Worm (Caenorhabditis elegans) whole organism, L3 larva: ENCODE data around the gene sdz-13.

Experiments used
- R02D3.7 ChIP-seq: fragments of 150-350 bp; optimal IDR thresholded peaks from 2 replicates; lab custom pipeline; 2014; ENCODE audit warnings: missing biosample characterization, missing genetic modification characterization
- ZK546.5 ChIP-seq: sonication (generic microtip); optimal IDR thresholded peaks from 2 replicates; lab custom pipeline; 2017; ENCODE audit warnings: missing biosample characterization, missing genetic modification characterization
- aly-2 ChIP-seq: fragments of 150-350 bp; optimal IDR thresholded peaks from 2 replicates; lab custom pipeline; 2014; ENCODE audit warnings: missing biosample characterization, missing genetic modification characterization
- ama-1 ChIP-seq: fragments of 150-350 bp; optimal IDR thresholded peaks from 2 replicates; lab custom pipeline; 2018
- ceh-28 ChIP-seq: fragments of 150-350 bp; optimal IDR thresholded peaks from 2 replicates; lab custom pipeline; 2014; ENCODE audit warnings: missing biosample characterization, missing genetic modification reagents, missing genetic modification characterization
- ceh-82 ChIP-seq: fragments of 150-350 bp; optimal IDR thresholded peaks from 2 replicates; lab custom pipeline; 2014; ENCODE audit warnings: missing biosample characterization, missing genetic modification characterization
- ceh-9 ChIP-seq: sonication (generic microtip); optimal IDR thresholded peaks from 2 replicates; lab custom pipeline; 2018; ENCODE audit warnings: missing biosample characterization, missing genetic modification characterization
- daf-12 ChIP-seq: fragments of 150-350 bp; optimal IDR thresholded peaks from 2 replicates; lab custom pipeline; 2014; ENCODE audit warnings: missing biosample characterization, missing genetic modification reagents, missing genetic modification characterization
- egl-27 ChIP-seq: sonication (generic microtip); optimal IDR thresholded peaks from 4 replicates; lab custom pipeline; 2017; ENCODE audit warnings: missing biosample characterization, missing genetic modification reagents, missing genetic modification characterization
- egl-5 ChIP-seq: fragments of 150-350 bp; optimal IDR thresholded peaks from 2 replicates; lab custom pipeline; 2017; ENCODE audit warnings: missing biosample characterization, missing genetic modification reagents, missing genetic modification characterization, inconsistent platforms
- elt-2 ChIP-seq: sonication (generic microtip); optimal IDR thresholded peaks from 2 replicates; lab custom pipeline; 2016; ENCODE audit warnings: missing genetic modification reagents, mild to moderate bottlenecking, missing genetic modification characterization, missing compliant biosample characterization
- elt-3 ChIP-seq, 3 experiments: fragments of 150-350 bp in 1 of 3; sonication (generic microtip) in 2 of 3; optimal IDR thresholded peaks; 2 replicates in 2 of 3; 4 replicates in 1 of 3; lab custom pipeline; 2014 to 2017; ENCODE audit warnings: missing biosample characterization in 3 of 3, missing genetic modification characterization in 3 of 3
- eor-1 ChIP-seq, 2 experiments: fragments of 150-350 bp; optimal IDR thresholded peaks; 2 replicates each; lab custom pipeline; 2014 to 2018; ENCODE audit warnings: missing biosample characterization in 2 of 2, missing genetic modification characterization in 2 of 2
- fkh-10 ChIP-seq: sonication (generic microtip); optimal IDR thresholded peaks from 2 replicates; lab custom pipeline; 2017; ENCODE audit warnings: missing biosample characterization, missing genetic modification reagents, missing genetic modification characterization
- fkh-2 ChIP-seq: fragments of 150-350 bp; optimal IDR thresholded peaks from 2 replicates; lab custom pipeline; 2014; ENCODE audit warnings: missing biosample characterization, missing genetic modification reagents, missing genetic modification characterization
- fos-1 ChIP-seq: fragments of 150-350 bp; optimal IDR thresholded peaks from 2 replicates; lab custom pipeline; 2014; ENCODE audit warnings: missing biosample characterization, missing genetic modification characterization
- hmg-11 ChIP-seq: sonication (generic microtip); optimal IDR thresholded peaks from 2 replicates; lab custom pipeline; 2016; ENCODE audit warnings: missing genetic modification characterization, missing compliant biosample characterization
- lin-15B ChIP-seq: fragments of 150-350 bp; optimal IDR thresholded peaks from 2 replicates; lab custom pipeline; 2014; ENCODE audit warnings: missing biosample characterization, missing genetic modification characterization
- lin-39 ChIP-seq: fragments of 150-350 bp; optimal IDR thresholded peaks from 2 replicates; lab custom pipeline; 2018; ENCODE audit warnings: missing biosample characterization, missing genetic modification reagents, missing genetic modification characterization
- lsy-12 ChIP-seq: sonication (generic microtip); optimal IDR thresholded peaks from 2 replicates; lab custom pipeline; 2016; ENCODE audit warnings: mild to moderate bottlenecking, missing genetic modification characterization, missing compliant biosample characterization
- mdl-1 ChIP-seq: fragments of 150-350 bp; optimal IDR thresholded peaks from 2 replicates; lab custom pipeline; 2014; ENCODE audit warnings: missing biosample characterization, missing genetic modification characterization
- mml-1 ChIP-seq: fragments of 150-350 bp; sonication (generic microtip); optimal IDR thresholded peaks from 3 replicates; lab custom pipeline; 2014; ENCODE audit warnings: missing biosample characterization, missing genetic modification characterization
- nfya-1 ChIP-seq: sonication (generic microtip); optimal IDR thresholded peaks from 2 replicates; lab custom pipeline; 2017; ENCODE audit warnings: missing genetic modification characterization, mild to moderate bottlenecking, missing compliant biosample characterization, antibody characterized with exemption, moderate library complexity; ENCODE audit not compliant: insufficient read depth
- nhr-11 ChIP-seq: fragments of 150-350 bp; optimal IDR thresholded peaks from 2 replicates; lab custom pipeline; 2014; ENCODE audit warnings: missing biosample characterization, missing genetic modification characterization
- nhr-12 ChIP-seq: fragments of 150-350 bp; optimal IDR thresholded peaks from 2 replicates; lab custom pipeline; 2014; ENCODE audit warnings: missing biosample characterization, missing genetic modification characterization
- nhr-23 ChIP-seq: fragments of 150-350 bp; optimal IDR thresholded peaks from 2 replicates; lab custom pipeline; 2014; ENCODE audit warnings: missing biosample characterization, missing genetic modification reagents, missing genetic modification characterization
- nhr-237 ChIP-seq: fragments of 150-350 bp; optimal IDR thresholded peaks from 2 replicates; lab custom pipeline; 2014; ENCODE audit warnings: missing biosample characterization, missing genetic modification characterization
- nhr-25 ChIP-seq: sonication (generic microtip); optimal IDR thresholded peaks from 2 replicates; lab custom pipeline; 2017; ENCODE audit warnings: missing biosample characterization, missing genetic modification characterization
- nhr-28 ChIP-seq: fragments of 150-350 bp; optimal IDR thresholded peaks from 2 replicates; lab custom pipeline; 2014; ENCODE audit warnings: missing biosample characterization, missing genetic modification characterization
- nhr-43 ChIP-seq: sonication (generic microtip); optimal IDR thresholded peaks from 2 replicates; lab custom pipeline; 2016; ENCODE audit warnings: mild to moderate bottlenecking, missing genetic modification characterization, missing compliant biosample characterization; ENCODE audit not compliant: poor library complexity, severe bottlenecking
- nhr-67 ChIP-seq: fragments of 150-350 bp; optimal IDR thresholded peaks from 2 replicates; lab custom pipeline; 2014; ENCODE audit warnings: missing biosample characterization, missing genetic modification characterization
- nhr-76 ChIP-seq: fragments of 150-350 bp; sonication (generic microtip); optimal IDR thresholded peaks from 5 replicates; lab custom pipeline; 2014; ENCODE audit warnings: missing biosample characterization, missing genetic modification characterization
- nhr-77 ChIP-seq: fragments of 150-350 bp; optimal IDR thresholded peaks from 2 replicates; lab custom pipeline; 2014; ENCODE audit warnings: missing biosample characterization, missing genetic modification characterization
- pha-4 ChIP-seq: fragments of 150-350 bp; optimal IDR thresholded peaks from 2 replicates; lab custom pipeline; 2014; ENCODE audit warnings: missing biosample characterization, missing genetic modification reagents, missing genetic modification characterization
- pqm-1 ChIP-seq: fragments of 150-350 bp; optimal IDR thresholded peaks from 2 replicates; lab custom pipeline; 2017; ENCODE audit warnings: missing biosample characterization, missing genetic modification characterization, inconsistent platforms
- sea-2 ChIP-seq: fragments of 150-350 bp; sonication (generic microtip); optimal IDR thresholded peaks from 4 replicates; lab custom pipeline; 2014; ENCODE audit warnings: missing biosample characterization, missing genetic modification reagents, missing genetic modification characterization
- skn-1 ChIP-seq: fragments of 150-350 bp; optimal IDR thresholded peaks from 2 replicates; lab custom pipeline; 2014; ENCODE audit warnings: missing biosample characterization, missing genetic modification characterization
- snpc-4 ChIP-seq: fragments of 150-350 bp; optimal IDR thresholded peaks from 2 replicates; lab custom pipeline; 2014; ENCODE audit warnings: missing biosample characterization, missing genetic modification characterization
- tbx-2 ChIP-seq: sonication (generic microtip); optimal IDR thresholded peaks from 2 replicates; lab custom pipeline; 2016; ENCODE audit warnings: mild to moderate bottlenecking, missing genetic modification characterization, missing compliant biosample characterization
- unc-39 ChIP-seq: sonication (generic microtip); optimal IDR thresholded peaks from 4 replicates; lab custom pipeline; 2017; ENCODE audit warnings: missing biosample characterization, missing genetic modification characterization
- unc-62 ChIP-seq: fragments of 150-350 bp; sonication (generic microtip); optimal IDR thresholded peaks from 4 replicates; lab custom pipeline; 2014; ENCODE audit warnings: missing biosample characterization, missing genetic modification reagents, missing genetic modification characterization
- zag-1 ChIP-seq: fragments of 150-350 bp; optimal IDR thresholded peaks from 2 replicates; lab custom pipeline; 2014; ENCODE audit warnings: missing biosample characterization, missing genetic modification characterization
- ztf-11 ChIP-seq: fragments of 150-350 bp; optimal IDR thresholded peaks from 2 replicates; lab custom pipeline; 2014; ENCODE audit warnings: missing biosample characterization, missing genetic modification characterization
- ztf-4 ChIP-seq: fragments of 150-350 bp; optimal IDR thresholded peaks from 2 replicates; lab custom pipeline; 2014; ENCODE audit warnings: missing biosample characterization, missing genetic modification characterization

sdz-13 gene

DNA sequence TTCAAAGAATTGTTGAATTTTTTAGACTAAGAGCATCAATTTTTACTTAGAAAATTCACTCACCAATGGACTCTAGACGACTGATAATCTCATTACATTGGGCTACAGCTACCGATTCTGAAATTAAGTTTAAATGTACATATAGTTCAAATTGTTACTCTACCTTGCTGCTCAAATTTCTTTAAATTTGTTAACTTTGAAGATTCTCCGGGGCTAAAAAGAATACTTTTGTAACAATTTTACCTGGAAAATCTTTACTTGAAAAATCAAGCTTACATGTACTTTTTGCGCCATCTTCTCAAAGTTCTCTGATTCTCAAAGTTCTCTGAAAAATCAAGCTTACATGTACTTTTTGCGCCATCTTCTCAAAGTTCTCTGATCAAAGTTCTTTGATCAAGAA, at the start of gene sdz-13:
Gene sdz-13 (minus strand): TSS at position 101 of the 400 bp plus-strand sequence.
- TF ChIP-seq egl-5 (tag; lab: Kevin White, UChicago) (no peak), pha-4 (no peak), pqm-1 (tag; lab: Kevin White, UChicago) (no peak), unc-62 (no peak), hmg-11 (tag; lab: Kevin White, UChicago) (no peak), mdl-1 (tag; lab: Kevin White, UChicago) (no peak), lsy-12 (tag; lab: Kevin White, UChicago) (no peak), fkh-2 (tag; lab: Kevin White, UChicago) (no peak), ZK546.5 (tag; lab: Kevin White, UChicago) (no peak), ama-1 (lab: Kevin White, UChicago) (no peak), unc-39 (tag; lab: Kevin White, UChicago) (no peak), ceh-9 (tag; lab: Kevin White, UChicago) (no peak), aly-2 (tag; lab: Kevin White, UChicago) (no peak), nhr-23 (no peak), zag-1 (no peak), nhr-43 (tag; lab: Kevin White, UChicago) (no peak), ceh-28 (tag; lab: Kevin White, UChicago) (no peak)

DNA sequence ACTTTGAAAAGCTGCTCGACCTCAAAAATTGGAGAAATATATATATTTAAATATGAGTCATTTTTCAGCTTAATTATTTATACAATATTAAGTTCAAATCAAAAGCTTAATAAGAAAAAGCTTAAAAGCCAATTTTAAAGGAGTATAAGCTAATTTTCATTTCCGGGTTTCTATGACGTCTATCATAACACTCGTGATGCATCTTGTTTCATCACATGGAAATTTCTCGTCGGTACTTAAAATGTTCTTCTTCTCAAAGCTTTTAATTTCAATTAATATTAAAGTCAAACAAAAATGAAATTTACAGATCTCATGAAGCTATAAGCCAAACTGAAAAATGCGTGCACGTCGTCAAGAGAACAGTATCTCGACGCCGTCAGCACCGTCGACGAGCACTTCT, 40.3 kb upstream of the sdz-13 start, which contains the start of gene rbr-2:
Gene rbr-2 (plus strand): TSS at position 301 of the 400 bp plus-strand sequence.
- no peak for TF ChIP-seq nhr-28 (tag; lab: Kevin White, UChicago)
- TF ChIP-seq lin-39 (tag; lab: Kevin White, UChicago), result no peak
- no peak for TF ChIP-seq nhr-11
- no peak for TF ChIP-seq elt-3 (tag; optimal IDR thresholded peaks at IDR 0.05; lab: Kevin White, UChicago)
- no peak for TF ChIP-seq eor-1 (tag; optimal IDR thresholded peaks at IDR 0.05; lab: Kevin White, UChicago)
- no peak for TF ChIP-seq ztf-4
- TF ChIP-seq daf-12 (tag; lab: Kevin White, UChicago), result no peak
- no peak for TF ChIP-seq mdl-1 (tag; lab: Kevin White, UChicago)
- no peak for TF ChIP-seq pha-4
- no peak for TF ChIP-seq lin-15B (tag; lab: Kevin White, UChicago)
- TF ChIP-seq ceh-82 (tag; lab: Kevin White, UChicago), result no peak
- TF ChIP-seq nhr-43 (tag; lab: Kevin White, UChicago), result no peak
- no peak for TF ChIP-seq tbx-2
- TF ChIP-seq hmg-11 (tag; lab: Kevin White, UChicago), result no peak
- TF ChIP-seq nhr-25, result no peak
- TF ChIP-seq, all 47 proteins: peak for 0

DNA sequence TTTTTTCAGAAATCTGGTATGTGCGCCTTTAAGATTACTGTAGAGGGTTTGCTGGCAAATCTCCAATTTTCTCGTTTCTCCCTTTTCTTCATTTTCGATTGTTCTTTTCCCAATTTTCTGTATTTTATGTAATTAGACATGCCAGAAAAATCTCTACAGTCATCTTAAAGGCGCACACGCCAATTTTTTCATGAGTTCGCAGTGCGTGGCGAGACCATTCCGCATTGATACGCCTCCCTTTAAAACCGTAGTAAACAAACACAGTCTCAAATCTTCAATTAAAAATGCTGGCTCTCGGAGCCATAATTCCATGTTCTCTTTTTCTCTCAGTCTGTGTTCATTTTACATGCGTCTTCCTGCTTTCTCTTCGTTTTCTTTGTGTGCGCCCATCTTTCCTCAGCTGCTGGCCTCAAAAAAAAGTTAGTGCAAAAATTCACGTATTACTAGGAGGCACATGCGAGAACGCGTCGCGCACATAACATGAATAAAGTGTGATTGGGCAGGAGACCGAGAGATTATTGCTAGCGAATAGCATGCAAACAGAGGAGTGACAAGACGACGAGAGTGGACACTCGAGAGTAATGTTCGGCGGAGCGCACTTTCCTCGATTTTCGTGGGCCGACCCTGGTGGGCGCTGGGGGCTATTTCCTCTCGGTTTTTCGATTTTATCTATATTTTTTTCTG, 39.6 kb upstream of the sdz-13 start:
- TF ChIP-seq ztf-4, result no peak
- peak; percentile 61 for TF ChIP-seq fkh-10 (GFP tag; lab: Kevin White, UChicago)
- peak; percentile 60 for TF ChIP-seq ama-1 (lab: Kevin White, UChicago)
- TF ChIP-seq ceh-82 (tag; lab: Kevin White, UChicago), result no peak
- TF ChIP-seq hmg-11 (tag; lab: Kevin White, UChicago), result peak; percentile 90
- TF ChIP-seq pha-4, result peak; percentile 73
- peak; percentile 83 for TF ChIP-seq nfya-1 (tag; lab: Kevin White, UChicago)
- no peak for TF ChIP-seq ZK546.5 (tag; lab: Kevin White, UChicago)
- peak; percentile 85 for TF ChIP-seq egl-5 (tag; lab: Kevin White, UChicago)
- TF ChIP-seq egl-27 (tag; lab: Kevin White, UChicago), result no peak
- TF ChIP-seq skn-1 (tag; lab: Kevin White, UChicago), result peak; percentile 38
- no peak for TF ChIP-seq sea-2
- TF ChIP-seq lin-15B (tag; lab: Kevin White, UChicago), result peak; percentile 85
- no peak for TF ChIP-seq ztf-11 (tag; lab: Kevin White, UChicago)
- no peak for TF ChIP-seq mml-1 (tag; lab: Kevin White, UChicago)
- no peak for TF ChIP-seq nhr-28 (tag; lab: Kevin White, UChicago)
- peak; percentile 40 for TF ChIP-seq lsy-12 (tag; lab: Kevin White, UChicago)
- no peak for TF ChIP-seq aly-2 (tag; lab: Kevin White, UChicago)
- peak; percentile 56 for TF ChIP-seq nhr-23
- no peak for TF ChIP-seq nhr-67 (tag; lab: Kevin White, UChicago)
- no peak for TF ChIP-seq ceh-9 (tag; lab: Kevin White, UChicago)
- no peak for TF ChIP-seq nhr-237 (tag; lab: Kevin White, UChicago)
- peak; percentile 81 for TF ChIP-seq nhr-25
- TF ChIP-seq R02D3.7 (tag; lab: Kevin White, UChicago), result peak; percentile 17
- TF ChIP-seq fkh-2 (tag; lab: Kevin White, UChicago), result no peak
- peak; percentile 72 for TF ChIP-seq elt-2 (tag; lab: Kevin White, UChicago)
- no peak for TF ChIP-seq nhr-76 (tag; lab: Kevin White, UChicago)
- TF ChIP-seq snpc-4, result peak; percentile 70
- TF ChIP-seq fos-1 (tag; lab: Kevin White, UChicago), result no peak
- TF ChIP-seq nhr-11, result peak; percentile 51
- TF ChIP-seq nhr-12 (tag; lab: Kevin White, UChicago), result no peak
- no peak for TF ChIP-seq daf-12 (tag; lab: Kevin White, UChicago)
- peak; percentile 78 for TF ChIP-seq lin-39 (tag; lab: Kevin White, UChicago)
- TF ChIP-seq unc-62, result no peak
- TF ChIP-seq elt-3 (tag; optimal IDR thresholded peaks at IDR 0.05; lab: Kevin White, UChicago), result no peak
- peak; percentile 2 for TF ChIP-seq nhr-43 (tag; lab: Kevin White, UChicago)
- TF ChIP-seq eor-1 (tag; optimal IDR thresholded peaks at IDR 0.05; lab: Kevin White, UChicago), result no peak
- peak; percentile 65 for TF ChIP-seq mdl-1 (tag; lab: Kevin White, UChicago)
- TF ChIP-seq nhr-77 (tag; lab: Kevin White, UChicago), result no peak
- no peak for TF ChIP-seq unc-39 (tag; lab: Kevin White, UChicago)
